Fruit fly (Drosophila melanogaster) whole organism, pupa: ENCODE results near the gene CG45078.

Experiments
- CG10348 ChIP-seq: fragments of 200-800 bp; sonication (Bioruptor generic); IDR thresholded peaks from 2 replicates; pipeline ENCODE4 v1.3.6; 2022; ENCODE audit warnings: missing biosample characterization, missing genetic modification characterization
- CG12605 ChIP-seq: fragments of 200-800 bp; sonication (Bioruptor generic); IDR thresholded peaks from 2 replicates; pipeline ENCODE4 v1.3.6; 2022; ENCODE audit warnings: missing biosample characterization, missing genetic modification characterization
- CG13204 ChIP-seq: fragments of 200-800 bp; sonication (Bioruptor generic); optimal IDR thresholded peaks from 2 replicates; lab custom pipeline; 2018; ENCODE audit warnings: missing biosample characterization, mild to moderate bottlenecking, missing genetic modification characterization, moderate library complexity
- CG14655 ChIP-seq: fragments of 200-800 bp; sonication (Bioruptor generic); optimal IDR thresholded peaks from 3 replicates; lab custom pipeline; 2017; ENCODE audit warnings: mild to moderate bottlenecking, missing biosample characterization, missing genetic modification reagents, missing genetic modification characterization
- CG15710 ChIP-seq: fragments of 200-800 bp; sonication (Bioruptor generic); optimal IDR thresholded peaks from 2 replicates; lab custom pipeline; 2018; ENCODE audit warnings: missing biosample characterization, mild to moderate bottlenecking, missing genetic modification characterization, moderate library complexity
- CG17806 ChIP-seq: fragments of 200-800 bp; sonication (Bioruptor generic); optimal IDR thresholded peaks from 2 replicates; lab custom pipeline; 2018; ENCODE audit warnings: missing biosample characterization, mild to moderate bottlenecking, missing genetic modification characterization, moderate library complexity
- CG32121 ChIP-seq: fragments of 200-800 bp; sonication (Bioruptor generic); IDR thresholded peaks from 2 replicates; pipeline ENCODE4 v1.3.6; 2022; ENCODE audit warnings: missing biosample characterization, missing genetic modification characterization
- CG34367 ChIP-seq: fragments of 200-800 bp; sonication (Bioruptor generic); optimal IDR thresholded peaks from 2 replicates; lab custom pipeline; 2018; ENCODE audit warnings: missing biosample characterization, mild to moderate bottlenecking, missing genetic modification characterization
- CG4496 ChIP-seq: fragments of 200-800 bp; sonication (Bioruptor generic); IDR thresholded peaks from 3 replicates; pipeline ENCODE4 v1.3.6; 2022; ENCODE audit warnings: missing biosample characterization, missing genetic modification characterization
- CG8159 ChIP-seq: fragments of 200-800 bp; sonication (Bioruptor generic); optimal IDR thresholded peaks from 3 replicates; lab custom pipeline; 2018; ENCODE audit warnings: missing biosample characterization, mild to moderate bottlenecking, missing genetic modification characterization, moderate library complexity
- CG8301 ChIP-seq: fragments of 200-800 bp; sonication (Bioruptor generic); optimal IDR thresholded peaks from 2 replicates; lab custom pipeline; 2018; ENCODE audit warnings: missing biosample characterization, mild to moderate bottlenecking, missing genetic modification characterization
- CG9948 ChIP-seq: fragments of 200-800 bp; sonication (Bioruptor generic); optimal IDR thresholded peaks from 2 replicates; lab custom pipeline; 2018; ENCODE audit warnings: missing biosample characterization, mild to moderate bottlenecking, missing genetic modification characterization, moderate library complexity
- D1 ChIP-seq: fragments of 200-800 bp; sonication (Bioruptor generic); optimal IDR thresholded peaks from 2 replicates; lab custom pipeline; 2018; ENCODE audit warnings: missing biosample characterization, mild to moderate bottlenecking, missing genetic modification characterization, moderate library complexity
- EcR ChIP-seq: fragments of 200-800 bp; sonication (Bioruptor generic); optimal IDR thresholded peaks from 3 replicates; lab custom pipeline; 2019; ENCODE audit warnings: missing biosample characterization, missing genetic modification characterization, mild to moderate bottlenecking, moderate library complexity, missing genetic modification reagents
- Ets98B ChIP-seq: fragments of 200-800 bp; sonication (Bioruptor generic); IDR thresholded peaks from 2 replicates; pipeline ENCODE4 v1.3.6; 2022; ENCODE audit warnings: missing biosample characterization, missing genetic modification characterization
- Pif1A ChIP-seq: fragments of 200-800 bp; sonication (Bioruptor generic); optimal IDR thresholded peaks from 3 replicates; lab custom pipeline; 2016; ENCODE audit warnings: missing biosample characterization, missing genetic modification characterization
- Pif1B ChIP-seq: fragments of 200-800 bp; sonication (Bioruptor generic); optimal IDR thresholded peaks from 3 replicates; lab custom pipeline; 2016; ENCODE audit warnings: missing biosample characterization, missing genetic modification characterization
- Snoo ChIP-seq: fragments of 200-800 bp; sonication (Bioruptor generic); optimal IDR thresholded peaks from 3 replicates; lab custom pipeline; 2017; ENCODE audit warnings: missing biosample characterization, mild to moderate bottlenecking, missing genetic modification characterization, inconsistent platforms
- fd96Ca ChIP-seq: fragments of 200-800 bp; sonication (Bioruptor generic); IDR thresholded peaks from 3 replicates; pipeline ENCODE4 v1.3.6; 2022; ENCODE audit warnings: missing biosample characterization, missing genetic modification characterization
- gl ChIP-seq: fragments of 200-800 bp; sonication (Bioruptor generic); optimal IDR thresholded peaks from 2 replicates; lab custom pipeline; 2018; ENCODE audit warnings: missing biosample characterization, mild to moderate bottlenecking, missing genetic modification characterization
- rn ChIP-seq: fragments of 200-800 bp; sonication (Bioruptor generic); IDR thresholded peaks from 2 replicates; pipeline ENCODE4 v1.3.6; 2022; ENCODE audit warnings: missing biosample characterization, missing genetic modification characterization

CG45078 gene

DNA sequence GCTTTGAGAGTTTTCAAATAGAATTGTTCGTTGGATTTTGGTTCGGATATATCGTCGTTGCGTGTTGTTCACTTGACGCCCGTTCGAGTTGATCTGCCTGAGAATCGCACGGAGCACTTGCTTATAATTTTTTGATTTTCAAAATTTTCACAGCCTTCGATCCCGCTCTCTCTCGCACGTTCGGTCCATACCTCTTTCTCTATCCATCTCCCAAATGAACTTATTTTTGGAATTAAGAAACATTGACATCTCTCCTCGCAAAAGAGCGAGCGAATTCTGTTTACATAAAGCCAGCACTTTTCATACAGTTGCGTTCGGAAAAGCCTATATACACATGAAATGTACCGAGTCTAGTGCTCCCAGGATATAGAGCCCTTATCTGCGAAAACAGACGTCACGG lies at the start of gene CG45078, which contains the start of the genes CG45076 and fau:
TSS of gene CG45078 (minus strand) at position 101 of the 400 bp plus-strand sequence.
TSS of gene CG45076 (minus strand) at position 101 of the 400 bp plus-strand sequence.
TSS of gene fau (minus strand) at position 101 of the 400 bp plus-strand sequence.
- TF ChIP-seq CG4496: no peak
- no peak for TF ChIP-seq CG12605 (GFP tag; lab: Robert Waterston, UW)
- TF ChIP-seq Ets98B (GFP tag; lab: Robert Waterston, UW): no peak
- no peak for TF ChIP-seq CG8159 (tag; lab: Kevin White, UChicago)
- TF ChIP-seq CG14655 (GFP tag; lab: Kevin White, UChicago): no peak
- TF ChIP-seq CG32121 (GFP tag; lab: Robert Waterston, UW): no peak
- TF ChIP-seq CG8301: no peak
- TF ChIP-seq Snoo (tag; lab: Kevin White, UChicago): no peak
- no peak for TF ChIP-seq EcR (GFP tag; lab: Kevin White, UChicago)
- TF ChIP-seq D1 (tag; lab: Kevin White, UChicago): no peak
- TF ChIP-seq CG15710 (tag; lab: Kevin White, UChicago): no peak
- TF ChIP-seq Pif1A (GFP tag; lab: Kevin White, UChicago): no peak
- no peak for TF ChIP-seq CG13204 (GFP tag; lab: Kevin White, UChicago)

DNA sequence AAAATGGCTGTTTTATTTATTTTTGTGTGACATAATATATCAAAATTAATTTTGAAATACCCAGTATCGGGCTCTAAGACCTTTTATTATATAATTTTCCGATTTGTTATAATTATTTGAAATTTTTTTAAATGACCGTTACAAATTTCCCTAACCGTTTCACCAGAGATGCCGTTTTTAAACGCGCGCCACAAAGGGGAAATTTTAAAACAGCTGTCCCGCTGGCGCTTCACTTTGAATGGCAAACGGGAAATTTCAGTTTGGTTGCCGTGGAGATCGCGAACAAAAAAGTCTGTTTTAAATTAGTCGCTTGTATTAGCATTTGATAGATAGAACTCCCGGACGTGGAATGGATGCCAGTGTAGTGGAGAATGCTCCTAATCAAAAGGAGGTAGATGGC lies 37.9 kb upstream of the CG45078 start, which contains the start of the genes CG14693 and TTLL15:
TSS of gene CG14693 (minus strand) at position 16 of the 400 bp plus-strand sequence.
TSS of gene TTLL15 (plus strand) at position 257 of the 400 bp plus-strand sequence.
- TF ChIP-seq D1 (tag; lab: Kevin White, UChicago) (peak; percentile 27), CG34367 (tag; lab: Kevin White, UChicago) (no peak)

DNA sequence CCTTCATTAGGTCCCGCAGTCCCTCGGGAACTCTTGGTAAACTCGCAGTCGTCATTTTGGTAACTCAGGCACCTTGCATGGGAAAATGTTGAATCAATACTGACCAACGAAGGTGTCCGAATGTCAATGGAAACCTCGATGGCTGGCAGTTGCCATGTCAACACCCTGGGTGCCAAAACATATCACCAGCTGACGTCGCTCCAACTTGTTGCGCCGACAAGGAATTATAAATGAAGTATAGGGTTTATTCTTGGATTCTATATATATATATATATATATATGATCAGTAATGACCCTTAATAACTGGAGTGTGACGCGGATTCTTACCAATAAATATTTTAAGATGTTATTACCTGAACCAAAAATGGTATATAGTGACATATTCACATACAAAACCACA lies 26.7 kb upstream of the CG45078 start, which contains the start of gene CG14692:
TSS of gene CG14692 (minus strand) at position 101 of the 400 bp plus-strand sequence.
- no peak for TF ChIP-seq D1 (tag; lab: Kevin White, UChicago)
- TF ChIP-seq CG8159 (tag; lab: Kevin White, UChicago): no peak
- no peak for TF ChIP-seq CG14655 (GFP tag; lab: Kevin White, UChicago)
- no peak for TF ChIP-seq CG15710 (tag; lab: Kevin White, UChicago)
- TF ChIP-seq Pif1B: no peak
- TF ChIP-seq CG12605 (GFP tag; lab: Robert Waterston, UW): no peak
- TF ChIP-seq gl (tag; lab: Kevin White, UChicago): no peak
- no peak for TF ChIP-seq CG17806 (tag; lab: Kevin White, UChicago)
- TF ChIP-seq Snoo (tag; lab: Kevin White, UChicago): no peak
- TF ChIP-seq CG9948 (tag; lab: Kevin White, UChicago): no peak
- TF ChIP-seq Pif1A (GFP tag; lab: Kevin White, UChicago): no peak
- TF ChIP-seq fd96Ca (GFP tag; lab: Robert Waterston, UW): no peak
- no peak for TF ChIP-seq CG4496
- TF ChIP-seq Ets98B (GFP tag; lab: Robert Waterston, UW): no peak
- TF ChIP-seq CG13204 (GFP tag; lab: Kevin White, UChicago): no peak
- TF ChIP-seq CG32121 (GFP tag; lab: Robert Waterston, UW): no peak
- TF ChIP-seq CG10348 (GFP tag; lab: Robert Waterston, UW): no peak
- TF ChIP-seq rn (GFP tag; lab: Robert Waterston, UW): no peak
- no peak for TF ChIP-seq EcR (GFP tag; lab: Kevin White, UChicago)
- TF ChIP-seq CG8301: no peak

DNA sequence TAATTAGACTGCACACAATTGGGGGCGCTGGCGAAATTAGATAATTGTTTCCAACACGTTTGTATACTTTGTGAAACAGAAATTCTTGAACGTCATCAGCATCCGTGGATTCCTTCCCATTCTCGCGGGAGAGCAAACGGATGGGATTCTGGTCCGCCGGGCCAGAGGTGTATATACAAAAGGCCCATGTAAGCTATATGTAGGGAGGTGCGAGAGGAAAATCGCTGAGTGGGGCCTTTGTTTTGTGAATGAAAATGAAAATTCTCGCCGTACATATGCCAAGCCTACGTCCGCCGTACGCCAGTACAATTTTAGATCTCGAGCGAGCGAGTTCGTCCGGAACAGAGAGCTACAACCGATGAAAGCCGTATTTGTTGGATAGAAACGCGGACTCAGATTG lies 15.4 kb upstream of the CG45078 start, which contains the start of gene CG14687:
TSS of gene CG14687 (plus strand) at position 301 of the 400 bp plus-strand sequence.
- TF ChIP-seq rn (GFP tag; lab: Robert Waterston, UW) (no peak), CG8301 (no peak), CG12605 (GFP tag; lab: Robert Waterston, UW) (no peak), CG14655 (GFP tag; lab: Kevin White, UChicago) (no peak), CG4496 (no peak), CG17806 (tag; lab: Kevin White, UChicago) (no peak), CG32121 (GFP tag; lab: Robert Waterston, UW) (no peak), gl (tag; lab: Kevin White, UChicago) (no peak), Snoo (tag; lab: Kevin White, UChicago) (no peak), CG8159 (tag; lab: Kevin White, UChicago) (no peak), CG10348 (GFP tag; lab: Robert Waterston, UW) (no peak), EcR (GFP tag; lab: Kevin White, UChicago) (no peak), CG13204 (GFP tag; lab: Kevin White, UChicago) (no peak), fd96Ca (GFP tag; lab: Robert Waterston, UW) (no peak), CG15710 (tag; lab: Kevin White, UChicago) (no peak)

DNA sequence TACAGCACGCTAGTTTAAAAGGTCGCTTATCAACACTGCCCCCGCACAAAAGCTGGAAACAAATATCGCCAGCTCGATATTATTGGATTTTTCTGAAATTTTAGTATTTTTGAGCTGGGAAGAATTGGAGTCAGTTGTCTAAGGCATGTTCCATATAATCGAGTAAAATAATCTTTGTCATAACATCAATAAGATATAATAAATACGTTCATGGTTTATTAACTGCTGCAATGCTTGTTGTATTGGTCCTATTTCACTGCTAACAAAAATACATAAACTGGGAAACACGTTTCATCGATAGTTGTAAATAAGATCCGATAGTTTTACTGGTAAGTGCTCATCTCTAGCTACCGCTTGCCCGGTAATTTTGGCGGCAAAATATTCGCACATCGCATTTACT lies 11.0 kb upstream of the CG45078 start, which contains the start of the genes Art1 and Mcm5:
TSS of gene Art1 (minus strand) at position 41 of the 400 bp plus-strand sequence.
TSS of gene Mcm5 (plus strand) at position 339 of the 400 bp plus-strand sequence.
- TF ChIP-seq CG13204 (GFP tag; lab: Kevin White, UChicago) (no peak), gl (tag; lab: Kevin White, UChicago) (no peak), CG9948 (tag; lab: Kevin White, UChicago) (no peak), rn (GFP tag; lab: Robert Waterston, UW) (no peak), D1 (tag; lab: Kevin White, UChicago) (no peak), CG8301 (no peak), CG8159 (tag; lab: Kevin White, UChicago) (no peak), Pif1A (GFP tag; lab: Kevin White, UChicago) (no peak), CG34367 (tag; lab: Kevin White, UChicago) (no peak), fd96Ca (GFP tag; lab: Robert Waterston, UW) (no peak)
